Fruit fly (Drosophila melanogaster): ENCODE results near the gene CG17931.

Gene CG17931

DNA sequence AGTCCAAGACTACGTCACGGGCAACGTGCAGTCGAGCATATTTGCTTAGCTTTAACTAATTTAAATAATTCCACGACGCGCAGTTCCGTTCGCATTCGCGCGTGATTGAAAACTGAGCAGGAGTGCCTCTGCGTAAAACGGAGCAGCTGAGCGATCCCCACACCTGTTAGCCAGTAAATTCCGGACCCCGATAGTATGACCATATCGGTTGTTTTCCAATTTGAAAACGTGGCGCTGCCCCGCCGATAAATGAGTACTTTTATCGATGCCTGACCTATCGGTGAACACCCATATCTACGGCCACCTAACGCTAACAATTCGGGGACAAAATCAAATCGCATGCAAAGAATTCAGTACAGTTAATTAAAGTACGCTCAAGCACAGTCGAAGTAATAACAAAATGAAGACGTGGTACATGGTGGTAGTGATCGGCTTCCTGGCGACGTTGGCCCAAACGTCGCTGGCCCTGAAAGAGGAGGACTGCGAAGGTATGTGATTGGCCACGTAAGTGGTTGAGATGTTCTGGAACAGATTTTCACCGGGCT lies 10.1 kb downstream of the CG17931 start, which contains the start of the genes CG14879 and Manf (continued):
- no peak for TF ChIP-seq CG1832 (GFP tag; optimal IDR thresholded peaks at IDR 0.05)
- no peak for TF ChIP-seq ash1 (GFP tag; optimal IDR thresholded peaks at IDR 0.05)
- peak; percentile 46 for TF ChIP-seq Hmr (GFP tag; optimal IDR thresholded peaks at IDR 0.05)
- TF ChIP-seq sc (optimal IDR thresholded peaks at IDR 0.05) = no peak
- TF ChIP-seq sc (GFP tag; optimal IDR thresholded peaks at IDR 0.05) = no peak
- no peak for TF ChIP-seq Eip74EF (GFP tag; optimal IDR thresholded peaks at IDR 0.05)
- peak; percentile 85 for TF ChIP-seq gem (tag; optimal IDR thresholded peaks at IDR 0.05)
- no peak for TF ChIP-seq CG3847 (GFP tag; IDR thresholded peaks at IDR 0.05)
- TF ChIP-seq ttk (GFP tag; IDR thresholded peaks at IDR 0.05) = no peak
- TF ChIP-seq nmo (GFP tag; optimal IDR thresholded peaks at IDR 0.05) = peak; percentile 8
- TF ChIP-seq Bgb (GFP tag; IDR thresholded peaks at IDR 0.05; ENCODE audit: partially characterized antibody) = peak; percentile 62
- no peak for TF ChIP-seq Fer3 (tag; optimal IDR thresholded peaks at IDR 0.05)
- no peak for TF ChIP-seq lmd (GFP tag; IDR thresholded peaks at IDR 0.05)
- TF ChIP-seq Mrtf (GFP tag; IDR thresholded peaks at IDR 0.05) = no peak
- TF ChIP-seq HmgZ (tag; optimal IDR thresholded peaks at IDR 0.05) = peak; percentile 52
- no peak for TF ChIP-seq ind (GFP tag; optimal IDR thresholded peaks at IDR 0.05)
- TF ChIP-seq gro (GFP tag; optimal IDR thresholded peaks at IDR 0.05) = no peak
- TF ChIP-seq cwo (GFP tag; optimal IDR thresholded peaks at IDR 0.05) = peak; percentile 31
- no peak for TF ChIP-seq CG6813 (GFP tag; optimal IDR thresholded peaks at IDR 0.05)
- TF ChIP-seq Hr3 (GFP tag; optimal IDR thresholded peaks at IDR 0.05) = no peak
- TF ChIP-seq CG42726 (GFP tag; IDR thresholded peaks at IDR 0.05; ENCODE audit: partially characterized antibody) = 0 out of 2 replicates have a peak, but pooled peaks have one; percentile 10
- no peak for TF ChIP-seq NC2α (GFP tag; optimal IDR thresholded peaks at IDR 0.05)
- no peak for TF ChIP-seq slp2 (GFP tag; optimal IDR thresholded peaks at IDR 0.05)
- TF ChIP-seq prd (optimal IDR thresholded peaks at IDR 0.05) = no peak
- no peak for TF ChIP-seq prd (GFP tag; IDR thresholded peaks at IDR 0.05)
- TF ChIP-seq CG4707 (GFP tag; optimal IDR thresholded peaks at IDR 0.05) = no peak
- TF ChIP-seq usp (GFP tag; optimal IDR thresholded peaks at IDR 0.05) = no peak
- no peak for TF ChIP-seq CG1529 (GFP tag; optimal IDR thresholded peaks at IDR 0.05)
- no peak for TF ChIP-seq CG13424 (tag; optimal IDR thresholded peaks at IDR 0.05)
- TF ChIP-seq CG5180 (GFP tag; optimal IDR thresholded peaks at IDR 0.05) = no peak
- TF ChIP-seq sens-2 (GFP tag; IDR thresholded peaks at IDR 0.05) = no peak
- TF ChIP-seq CG14965 (GFP tag; optimal IDR thresholded peaks at IDR 0.05; ENCODE audit: borderline replicate concordance) = no peak
- TF ChIP-seq hth (optimal IDR thresholded peaks at IDR 0.05) = no peak
- TF ChIP-seq insv (GFP tag; optimal IDR thresholded peaks at IDR 0.05) = peak in 1 of 2 experiments; percentile 87
- TF ChIP-seq lilli (GFP tag; optimal IDR thresholded peaks at IDR 0.05) = peak; percentile 17
- TF ChIP-seq trem (tag; optimal IDR thresholded peaks at IDR 0.05) = peak; percentile 62
- no peak for TF ChIP-seq ssp (GFP tag; IDR thresholded peaks at IDR 0.05)
- no peak for TF ChIP-seq CG12104 (GFP tag; optimal IDR thresholded peaks at IDR 0.05)
- no peak for TF ChIP-seq pho (GFP tag; optimal IDR thresholded peaks at IDR 0.05)
- no peak for TF ChIP-seq CG12942 (GFP tag; optimal IDR thresholded peaks at IDR 0.05)
- no peak for TF ChIP-seq sr (GFP tag; IDR thresholded peaks at IDR 0.05)
- no peak for TF ChIP-seq salm (tag; optimal IDR thresholded peaks at IDR 0.05)
- no peak for TF ChIP-seq stc (GFP tag; IDR thresholded peaks at IDR 0.05)
- no peak for TF ChIP-seq corto (GFP tag; optimal IDR thresholded peaks at IDR 0.05)
- TF ChIP-seq dmrt99B (tag; optimal IDR thresholded peaks at IDR 0.05) = no peak
- TF ChIP-seq Kr (GFP tag; optimal IDR thresholded peaks at IDR 0.05) = no peak
- peak in 1 of 2 experiments; percentile 1 for TF ChIP-seq Trl (optimal IDR thresholded peaks at IDR 0.05)
- TF ChIP-seq Trl (GFP tag; optimal IDR thresholded peaks at IDR 0.05) = no peak
- TF ChIP-seq NK7.1 (GFP tag; optimal IDR thresholded peaks at IDR 0.05) = no peak
- TF ChIP-seq peb (GFP tag; IDR thresholded peaks at IDR 0.05) = no peak
- peak; percentile 26 for TF ChIP-seq D (optimal IDR thresholded peaks at IDR 0.05)
- no peak for TF ChIP-seq D (GFP tag; optimal IDR thresholded peaks at IDR 0.05)
